Fruit fly (Drosophila melanogaster): Measurements from ENCODE around the gene CG31156.
A peak's percentile ranks its signal among the peaks of the same experiment; 100 is the strongest.

The CG31156 gene

DNA sequence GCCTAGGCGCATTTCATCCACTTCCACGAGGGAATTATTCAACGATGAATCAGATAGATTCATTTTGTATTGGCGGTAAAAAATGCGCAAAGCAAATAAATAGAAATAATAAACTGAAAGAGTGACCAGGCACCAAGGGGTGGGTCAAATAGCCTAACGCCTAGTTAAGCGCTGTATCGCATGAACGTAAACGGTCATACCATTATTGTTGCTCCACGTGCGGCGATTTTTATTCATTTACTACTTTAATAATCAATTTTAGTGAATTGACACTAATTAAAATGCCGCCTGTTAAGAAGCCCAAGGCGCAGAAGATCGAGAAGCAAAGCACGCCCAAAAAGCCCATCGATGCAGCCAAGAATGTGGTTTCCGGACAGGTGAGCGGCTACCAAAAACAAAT, 28.9 kb downstream of the CG31156 start, which contains the start of the genes CG33107 and CG6937 (continued):
- peak; percentile 30 for TF ChIP-seq CG8924 (tag; optimal IDR thresholded peaks at IDR 0.05)
- TF ChIP-seq phol (tag; optimal IDR thresholded peaks at IDR 0.05) = no peak
- TF ChIP-seq jigr1 (GFP tag; IDR thresholded peaks at IDR 0.05) = no peak
- no peak for TF ChIP-seq Bdp1 (GFP tag; optimal IDR thresholded peaks at IDR 0.05)
- TF ChIP-seq dimm (GFP tag; IDR thresholded peaks at IDR 0.05) = no peak
- no peak for TF ChIP-seq ham (GFP tag; IDR thresholded peaks at IDR 0.05)
- no peak for TF ChIP-seq Hsf (GFP tag; optimal IDR thresholded peaks at IDR 0.05)
- no peak for TF ChIP-seq so (GFP tag; IDR thresholded peaks at IDR 0.05)
- 0 out of 3 replicates have a peak, but pooled peaks have one; percentile 48 for TF ChIP-seq Opbp (GFP tag; IDR thresholded peaks at IDR 0.05; ENCODE audit: partially characterized antibody)
- TF ChIP-seq bigmax (GFP tag; optimal IDR thresholded peaks at IDR 0.05) = no peak
- peak; percentile 19; the same call in 1 of the 2 replicates for TF ChIP-seq bbx (GFP tag; IDR thresholded peaks at IDR 0.05; ENCODE audit: partially characterized antibody)
- TF ChIP-seq CG7928 (GFP tag; optimal IDR thresholded peaks at IDR 0.05) = no peak
- no peak for TF ChIP-seq ase (GFP tag; IDR thresholded peaks at IDR 0.05)
- TF ChIP-seq peb (GFP tag; IDR thresholded peaks at IDR 0.05) = no peak
- TF ChIP-seq jing (GFP tag; optimal IDR thresholded peaks at IDR 0.05) = no peak
- TF ChIP-seq sd (tag; optimal IDR thresholded peaks at IDR 0.05) = peak; percentile 53
- peak; percentile 9 for TF ChIP-seq sug (tag; optimal IDR thresholded peaks at IDR 0.05)
- TF ChIP-seq CG17612 (GFP tag; IDR thresholded peaks at IDR 0.05) = no peak
- TF ChIP-seq Blimp-1 (GFP tag; optimal IDR thresholded peaks at IDR 0.05) = no peak
- TF ChIP-seq zf30C (GFP tag; optimal IDR thresholded peaks at IDR 0.05) = no peak
- TF ChIP-seq gfzf (GFP tag; optimal IDR thresholded peaks at IDR 0.05) = peak; percentile 90
- TF ChIP-seq Fer1 (GFP tag; optimal IDR thresholded peaks at IDR 0.05) = peak; percentile 4
- TF ChIP-seq CG4360 (GFP tag; IDR thresholded peaks at IDR 0.05) = no peak
- TF ChIP-seq sisA (GFP tag; IDR thresholded peaks at IDR 0.05) = no peak
- TF ChIP-seq Med (GFP tag) = peak; percentile 76
- TF ChIP-seq Atf-2 (GFP tag; optimal IDR thresholded peaks at IDR 0.05) = no peak
- TF ChIP-seq Gsc (GFP tag; IDR thresholded peaks at IDR 0.05) = no peak
- peak; percentile 20 for TF ChIP-seq CG10267 (tag; optimal IDR thresholded peaks at IDR 0.05)
- TF ChIP-seq ewg (GFP tag; optimal IDR thresholded peaks at IDR 0.05) = no peak
- TF ChIP-seq CG17186 (GFP tag; optimal IDR thresholded peaks at IDR 0.05) = peak; percentile 34
- TF ChIP-seq lilli (GFP tag; optimal IDR thresholded peaks at IDR 0.05) = no peak
- no peak for TF ChIP-seq CG4730 (GFP tag; IDR thresholded peaks at IDR 0.05)
- no peak for TF ChIP-seq GATAe (GFP tag; conservative IDR thresholded peaks at IDR 0.05)
- TF ChIP-seq CG17912 (GFP tag; optimal IDR thresholded peaks at IDR 0.05) = no peak
- peak; percentile 30 for TF ChIP-seq Ets97D (GFP tag; optimal IDR thresholded peaks at IDR 0.05)
- no peak for TF ChIP-seq lov (optimal IDR thresholded peaks at IDR 0.05)
- TF ChIP-seq lov (GFP tag; IDR thresholded peaks at IDR 0.05) = no peak
- TF ChIP-seq CG8281 (tag; optimal IDR thresholded peaks at IDR 0.05) = no peak
- peak; percentile 83 for TF ChIP-seq E2f2 (GFP tag; IDR thresholded peaks at IDR 0.05)
- TF ChIP-seq CG4404 (GFP tag; IDR thresholded peaks at IDR 0.05) = no peak
- peak; percentile 87 for TF ChIP-seq Max (GFP tag; optimal IDR thresholded peaks at IDR 0.05)
- no peak for TF ChIP-seq NC2β (GFP tag; optimal IDR thresholded peaks at IDR 0.05)
- no peak for TF ChIP-seq CG15269 (tag; optimal IDR thresholded peaks at IDR 0.05)
- TF ChIP-seq CG12391 (tag; optimal IDR thresholded peaks at IDR 0.05) = no peak
- TF ChIP-seq Doc3 (GFP tag; IDR thresholded peaks at IDR 0.05; ENCODE audit: partially characterized antibody) = 0 out of 3 replicates have a peak, but pooled peaks have one; percentile 42
- TF ChIP-seq nmo (GFP tag; optimal IDR thresholded peaks at IDR 0.05) = peak; percentile 11
- TF ChIP-seq jumu (GFP tag; optimal IDR thresholded peaks at IDR 0.05) = no peak
- peak; percentile 83 for TF ChIP-seq MBD-R2 (GFP tag; IDR thresholded peaks at IDR 0.05)
- TF ChIP-seq HmgD (GFP tag; optimal IDR thresholded peaks at IDR 0.05) = no peak
- no peak for TF ChIP-seq chinmo (GFP tag; IDR thresholded peaks at IDR 0.05; ENCODE audit: partially characterized antibody)
- no peak for TF ChIP-seq CG1792 (GFP tag; optimal IDR thresholded peaks at IDR 0.05)
- TF ChIP-seq Xrp1 (GFP tag; IDR thresholded peaks at IDR 0.05) = no peak
